Worm (Caenorhabditis elegans): Measurements from ENCODE around the gene hrg-6.

hrg-6 gene

ce11 chrIV:11062984-11063613, 30.7 kb downstream of the hrg-6 start:
- no peak for TF ChIP-seq unc-62 (GFP tag; optimal IDR thresholded peaks at IDR 0.05)

- TF ChIP-seq unc-62 (GFP tag; optimal IDR thresholded peaks at IDR 0.05) = no peak
Observed at ce11 chrIV:11063962-11064361, 31.6 kb downstream of the hrg-6 start, which contains the start of gene ttr-16. TSS of gene ttr-16 (minus strand) at chrIV:11064137.

ce11 chrIV:11067003-11067402, 34.6 kb downstream of the hrg-6 start, which contains the start of gene ttr-17:
TSS of gene ttr-17 (minus strand) at chrIV:11067026.
- no peak for TF ChIP-seq unc-62 (GFP tag; optimal IDR thresholded peaks at IDR 0.05)

ce11 chrIV:11068314-11068713, 35.9 kb downstream of the hrg-6 start:
- TF ChIP-seq unc-62 (GFP tag; optimal IDR thresholded peaks at IDR 0.05) = no peak

- TF ChIP-seq unc-62 (GFP tag; optimal IDR thresholded peaks at IDR 0.05) = no peak
Observed at ce11 chrIV:11078482-11078881, 46.1 kb downstream of the hrg-6 start, which contains the start of gene Y5F2A.4. TSS of gene Y5F2A.4 (minus strand) at chrIV:11078582.

- TF ChIP-seq unc-62 (GFP tag; optimal IDR thresholded peaks at IDR 0.05) = no peak
Observed at ce11 chrIV:11080823-11081285, 48.5 kb downstream of the hrg-6 start, which contains the start of gene atg-7. TSS of gene atg-7 (minus strand) at chrIV:11081055.

- TF ChIP-seq unc-62 (GFP tag; optimal IDR thresholded peaks at IDR 0.05) = no peak
Observed at ce11 chrIV:11082153-11082552, 49.8 kb downstream of the hrg-6 start, which contains the start of gene let-70. TSS of gene let-70 (minus strand) at chrIV:11082253.

ce11 chrIV:11082789-11083235, 50.4 kb downstream of the hrg-6 start:
- TF ChIP-seq unc-62 (GFP tag; optimal IDR thresholded peaks at IDR 0.05) = no peak

Measured in whole organism, dauer.